Worm (Caenorhabditis elegans): ENCODE data around the gene chts-1.

DNA sequence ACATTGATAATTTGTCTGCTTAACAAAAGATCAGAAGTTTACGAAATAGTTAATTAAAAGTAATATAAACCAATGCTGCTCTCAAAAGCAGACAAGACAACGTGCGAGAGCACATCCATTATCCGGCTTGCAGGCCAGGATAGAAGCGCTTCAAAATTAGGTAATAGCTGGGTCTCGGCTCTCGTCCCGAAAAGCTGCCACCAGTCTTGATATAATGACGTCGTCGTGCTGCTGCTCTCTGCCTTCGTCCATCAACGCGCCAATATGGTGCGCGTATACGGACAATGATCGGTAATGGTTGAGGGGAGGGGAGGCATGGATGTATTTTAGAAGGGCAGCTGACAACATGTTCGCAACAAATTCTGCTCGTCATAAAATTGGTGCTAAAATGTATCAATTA is 15.0 kb upstream of the chts-1 start:
- TF ChIP-seq tbx-2 (tag; optimal IDR thresholded peaks at IDR 0.05) (no peak), skn-1 (tag; optimal IDR thresholded peaks at IDR 0.05) (no peak)

Measured in whole organism, L3 larva.